Fruit fly (Drosophila melanogaster) whole organism, prepupa: ENCODE measurements around the gene Ktl.

Experiments used
- CG6854 ChIP-seq: fragments of 200-800 bp; sonication (Bioruptor generic); optimal IDR thresholded peaks from 2 replicates; lab custom pipeline; 2017; ENCODE audit warnings: missing biosample characterization, mild to moderate bottlenecking, missing genetic modification characterization
- CG8119 ChIP-seq: fragments of 200-800 bp; sonication (Bioruptor generic); IDR thresholded peaks from 3 replicates; pipeline ENCODE4 v1.3.6; 2022; ENCODE audit warnings: missing biosample characterization, missing genetic modification characterization
- Hr4 ChIP-seq: fragments of 200-800 bp; sonication (Bioruptor generic); optimal IDR thresholded peaks from 3 replicates; lab custom pipeline; 2016; ENCODE audit warnings: missing biosample characterization, missing genetic modification characterization
- eg ChIP-seq: fragments of 200-800 bp; sonication (Bioruptor generic); IDR thresholded peaks from 3 replicates; pipeline ENCODE4 v1.3.6; 2022; ENCODE audit warnings: missing biosample characterization, missing genetic modification characterization

DNA sequence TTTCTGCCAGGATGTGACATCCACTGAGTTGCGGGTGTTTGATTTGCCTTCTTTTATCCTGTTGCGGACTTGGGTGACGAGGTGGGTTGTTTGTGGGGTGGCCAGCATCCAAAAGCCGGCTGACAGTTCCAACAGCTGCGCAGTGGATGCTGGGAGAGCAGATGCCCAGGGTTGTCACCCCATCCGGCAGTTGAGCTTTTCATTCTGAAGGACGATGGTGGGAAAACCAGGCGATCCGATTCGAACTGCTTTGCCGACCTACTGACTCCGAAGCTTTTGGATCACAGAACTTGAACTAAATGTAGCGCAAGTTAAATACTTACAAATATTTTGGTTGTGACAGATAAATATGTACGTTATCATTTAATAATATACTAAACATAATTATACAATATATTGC, 30.9 kb downstream of the Ktl start, which contains the start of gene KaiR1D:
- no peak for TF ChIP-seq eg (GFP tag; lab: Robert Waterston, UW)
- TF ChIP-seq CG8119 (GFP tag; lab: Robert Waterston, UW): no peak
- TF ChIP-seq Hr4: no peak
- TF ChIP-seq CG6854: no peak
